Fruit fly (Drosophila melanogaster) whole organism, embryonic: Measurements from ENCODE around the gene Wdr62.
A peak's percentile ranks its signal among the peaks of the same experiment; 100 is the strongest.

ENCODE experiments used
- Blimp-1 ChIP-seq: fragments of 200-800 bp; sonication (Bioruptor generic); optimal IDR thresholded peaks from 3 replicates; lab custom pipeline; 2018; ENCODE audit warnings: missing biosample characterization, missing genetic modification characterization, mild to moderate bottlenecking, moderate library complexity, missing genetic modification reagents
- CG10979 ChIP-seq: fragments of 200-800 bp; sonication (Bioruptor generic); optimal IDR thresholded peaks from 2 replicates; lab custom pipeline; 2018; ENCODE audit warnings: missing biosample characterization, mild to moderate bottlenecking, missing genetic modification characterization, moderate library complexity
- CG12071 ChIP-seq: fragments of 200-800 bp; sonication (Bioruptor generic); optimal IDR thresholded peaks from 3 replicates; lab custom pipeline; 2018; ENCODE audit warnings: missing biosample characterization, mild to moderate bottlenecking, missing genetic modification characterization
- CG12299 ChIP-seq: fragments of 200-800 bp; sonication (Bioruptor generic); optimal IDR thresholded peaks from 2 replicates; lab custom pipeline; 2018; ENCODE audit warnings: missing biosample characterization, mild to moderate bottlenecking, missing genetic modification characterization
- CG12744 ChIP-seq: fragments of 200-800 bp; sonication (Bioruptor generic); optimal IDR thresholded peaks from 2 replicates; lab custom pipeline; 2016; ENCODE audit warnings: missing biosample characterization, missing genetic modification characterization
- CG13287 ChIP-seq: fragments of 200-800 bp; sonication (Bioruptor generic); IDR thresholded peaks from 2 replicates; pipeline ENCODE4 v1.3.6; 2022; ENCODE audit warnings: missing biosample characterization, missing genetic modification characterization; ENCODE audit not compliant: partially characterized antibody
- CG14710 ChIP-seq: fragments of 200-800 bp; sonication (Bioruptor generic); optimal IDR thresholded peaks from 3 replicates; lab custom pipeline; 2019; ENCODE audit warnings: missing biosample characterization, mild to moderate bottlenecking, missing genetic modification characterization, moderate library complexity
- CG1647 ChIP-seq: fragments of 200-800 bp; sonication (Bioruptor generic); optimal IDR thresholded peaks from 3 replicates; lab custom pipeline; 2016; ENCODE audit warnings: missing biosample characterization, missing genetic modification characterization
- CG17359 ChIP-seq: fragments of 200-800 bp; sonication (Bioruptor generic); optimal IDR thresholded peaks from 3 replicates; lab custom pipeline; 2018; ENCODE audit warnings: missing biosample characterization, mild to moderate bottlenecking, missing genetic modification characterization, moderate library complexity
- CG2129 ChIP-seq: fragments of 200-800 bp; sonication (Bioruptor generic); IDR thresholded peaks from 2 replicates; pipeline ENCODE4 v1.3.6; 2022; ENCODE audit warnings: missing biosample characterization, missing genetic modification characterization; ENCODE audit not compliant: partially characterized antibody
- CG2678 ChIP-seq: fragments of 200-800 bp; sonication (Bioruptor generic); optimal IDR thresholded peaks from 3 replicates; lab custom pipeline; 2019; ENCODE audit warnings: missing biosample characterization, mild to moderate bottlenecking, missing genetic modification characterization, moderate library complexity
- CG32772 ChIP-seq: fragments of 200-800 bp; sonication (Bioruptor generic); IDR thresholded peaks from 2 replicates; pipeline ENCODE4 v1.3.6; 2022; ENCODE audit warnings: missing biosample characterization, missing genetic modification characterization
- CG4424 ChIP-seq: fragments of 200-800 bp; sonication (Bioruptor generic); optimal IDR thresholded peaks from 3 replicates; lab custom pipeline; 2016; ENCODE audit warnings: missing biosample characterization, missing genetic modification characterization
- CG4854 ChIP-seq: fragments of 200-800 bp; sonication (Bioruptor generic); optimal IDR thresholded peaks from 2 replicates; lab custom pipeline; 2016; ENCODE audit warnings: missing biosample characterization, missing genetic modification characterization, inconsistent platforms
- CG6272 ChIP-seq: fragments of 200-800 bp; sonication (Bioruptor generic); IDR thresholded peaks from 2 replicates; pipeline ENCODE4 v1.3.6; 2022; ENCODE audit warnings: missing biosample characterization, missing genetic modification characterization
- CG6854 ChIP-seq: fragments of 200-800 bp; sonication (Bioruptor generic); optimal IDR thresholded peaks from 3 replicates; lab custom pipeline; 2017; ENCODE audit warnings: missing biosample characterization, mild to moderate bottlenecking, missing genetic modification characterization
- CG7357 ChIP-seq: fragments of 200-800 bp; sonication (Bioruptor generic); IDR thresholded peaks from 3 replicates; pipeline ENCODE4 v1.3.6; 2022; ENCODE audit warnings: missing biosample characterization, missing genetic modification characterization
- CG7745 ChIP-seq: fragments of 200-800 bp; sonication (Bioruptor generic); optimal IDR thresholded peaks from 2 replicates; lab custom pipeline; 2018; ENCODE audit warnings: missing biosample characterization, mild to moderate bottlenecking, missing genetic modification characterization, moderate library complexity
- CG7987 ChIP-seq: fragments of 200-800 bp; sonication (Bioruptor generic); optimal IDR thresholded peaks from 2 replicates; lab custom pipeline; 2018; ENCODE audit warnings: missing biosample characterization, mild to moderate bottlenecking, missing genetic modification characterization, moderate library complexity
- CG9215 ChIP-seq: fragments of 200-800 bp; sonication (Bioruptor generic); IDR thresholded peaks from 2 replicates; pipeline ENCODE4 v1.3.6; 2022; ENCODE audit warnings: missing biosample characterization, missing genetic modification characterization
- Camta ChIP-seq: fragments of 200-800 bp; sonication (Bioruptor generic); optimal IDR thresholded peaks from 2 replicates; lab custom pipeline; 2016; ENCODE audit warnings: missing biosample characterization, missing genetic modification characterization
- D19A ChIP-seq: fragments of 200-800 bp; optimal IDR thresholded peaks from 3 replicates; lab custom pipeline; 2019; ENCODE audit warnings: missing biosample characterization, mild to moderate bottlenecking, missing genetic modification characterization, moderate library complexity
- Dbx ChIP-seq: fragments of 200-800 bp; sonication (Bioruptor generic); IDR thresholded peaks from 3 replicates; pipeline ENCODE4 v1.3.6; 2022; ENCODE audit warnings: missing biosample characterization, missing genetic modification characterization
- Fer1 ChIP-seq: fragments of 200-800 bp; sonication (Bioruptor generic); optimal IDR thresholded peaks from 2 replicates; lab custom pipeline; 2017; ENCODE audit warnings: missing biosample characterization, mild to moderate bottlenecking, missing genetic modification characterization
- HHEX ChIP-seq: fragments of 200-800 bp; sonication (Bioruptor generic); optimal IDR thresholded peaks from 3 replicates; lab custom pipeline; 2017; ENCODE audit warnings: missing biosample characterization, mild to moderate bottlenecking, missing genetic modification characterization, missing genetic modification reagents
- NFAT ChIP-seq: fragments of 200-800 bp; sonication (Bioruptor generic); IDR thresholded peaks from 2 replicates; pipeline ENCODE4 v1.3.6; 2022; ENCODE audit warnings: missing biosample characterization, missing genetic modification characterization
- Oaz ChIP-seq: fragments of 200-800 bp; sonication (Bioruptor generic); IDR thresholded peaks from 2 replicates; pipeline ENCODE4 v1.3.6; 2022; ENCODE audit warnings: missing biosample characterization, missing genetic modification characterization
- PHDP ChIP-seq: fragments of 200-800 bp; sonication (Bioruptor generic); optimal IDR thresholded peaks from 3 replicates; lab custom pipeline; 2018; ENCODE audit warnings: missing biosample characterization, mild to moderate bottlenecking, missing genetic modification characterization, moderate library complexity
- Sin3A ChIP-seq: fragments of >200 bp; optimal IDR thresholded peaks from 2 replicates; lab custom pipeline; 2018
- Sox102F ChIP-seq: fragments of 200-800 bp; sonication (Bioruptor generic); optimal IDR thresholded peaks from 2 replicates; lab custom pipeline; 2018; ENCODE audit warnings: missing biosample characterization, mild to moderate bottlenecking, missing genetic modification characterization, moderate library complexity
- Stat92E ChIP-seq, 3 experiments: fragments of >200 bp in 2 of 3; fragments of 200-800 bp in 1 of 3; sonication (Bioruptor generic) in 1 of 3; optimal IDR thresholded peaks; 2 replicates each; lab custom pipeline; 2017 to 2019; ENCODE audit warnings: missing biosample characterization in 3 of 3, missing genetic modification characterization in 3 of 3, mild to moderate bottlenecking in 1 of 3, moderate library complexity in 1 of 3
- Taf1 ChIP-seq: fragments of 200-800 bp; sonication (Bioruptor generic); IDR thresholded peaks from 2 replicates; pipeline ENCODE4 v1.3.6; 2022; ENCODE audit warnings: missing biosample characterization, missing genetic modification characterization
- cad ChIP-seq: fragments of >200 bp; optimal IDR thresholded peaks from 2 replicates; lab custom pipeline; 2017; ENCODE audit warnings: missing biosample characterization, missing genetic modification characterization
- caup ChIP-seq: fragments of 200-800 bp; sonication (Bioruptor generic); optimal IDR thresholded peaks from 3 replicates; lab custom pipeline; 2017; ENCODE audit warnings: missing biosample characterization, mild to moderate bottlenecking, missing genetic modification characterization, moderate library complexity; ENCODE audit not compliant: severe bottlenecking
- crp ChIP-seq, 2 experiments: fragments of 200-800 bp; sonication (Bioruptor generic); optimal IDR thresholded peaks; 2 replicates in 1 of 2; 3 replicates in 1 of 2; lab custom pipeline; 2017; ENCODE audit warnings: missing biosample characterization in 2 of 2, missing genetic modification characterization in 2 of 2, mild to moderate bottlenecking in 1 of 2, moderate library complexity in 1 of 2
- dm ChIP-seq: fragments of 200-800 bp; sonication (Bioruptor generic); optimal IDR thresholded peaks from 3 replicates; lab custom pipeline; 2016; ENCODE audit warnings: missing biosample characterization, missing genetic modification characterization
- dmrt11E ChIP-seq: fragments of 200-800 bp; sonication (Bioruptor generic); optimal IDR thresholded peaks from 3 replicates; lab custom pipeline; 2018; ENCODE audit warnings: missing biosample characterization, mild to moderate bottlenecking, missing genetic modification characterization, moderate library complexity
- fd64A ChIP-seq: fragments of 200-800 bp; sonication (Bioruptor generic); optimal IDR thresholded peaks from 3 replicates; lab custom pipeline; 2018; ENCODE audit warnings: missing biosample characterization, mild to moderate bottlenecking, missing genetic modification characterization
- ftz-f1 ChIP-seq: fragments of 200-800 bp; sonication (Bioruptor generic); optimal IDR thresholded peaks from 2 replicates; lab custom pipeline; 2016; ENCODE audit warnings: missing biosample characterization, missing genetic modification characterization
- gem ChIP-seq: fragments of 200-800 bp; sonication (Bioruptor generic); optimal IDR thresholded peaks from 2 replicates; lab custom pipeline; 2019; ENCODE audit warnings: missing biosample characterization, mild to moderate bottlenecking, missing genetic modification characterization, moderate library complexity
- gro ChIP-seq: fragments of 200-800 bp; sonication (Bioruptor generic); optimal IDR thresholded peaks from 2 replicates; lab custom pipeline; 2016; ENCODE audit warnings: missing biosample characterization, missing genetic modification characterization
- hb ChIP-seq: fragments of 200-800 bp; sonication (Bioruptor generic); IDR thresholded peaks from 3 replicates; pipeline ENCODE4 v1.3.6; 2022; ENCODE audit warnings: missing biosample characterization, missing genetic modification characterization; ENCODE audit not compliant: partially characterized antibody
- her ChIP-seq: fragments of 200-800 bp; sonication (Bioruptor generic); optimal IDR thresholded peaks from 2 replicates; lab custom pipeline; 2016; ENCODE audit warnings: missing biosample characterization, missing genetic modification characterization
- jigr1 ChIP-seq: fragments of 200-800 bp; sonication (Bioruptor generic); IDR thresholded peaks from 3 replicates; pipeline ENCODE4 v1.3.6; 2022; ENCODE audit warnings: missing biosample characterization, missing genetic modification characterization
- jumu ChIP-seq: fragments of 200-800 bp; sonication (Bioruptor generic); optimal IDR thresholded peaks from 3 replicates; lab custom pipeline; 2016; ENCODE audit warnings: missing biosample characterization, missing genetic modification characterization
- pfk ChIP-seq: fragments of 200-800 bp; sonication (Bioruptor generic); optimal IDR thresholded peaks from 2 replicates; lab custom pipeline; 2018; ENCODE audit warnings: missing biosample characterization, mild to moderate bottlenecking, missing genetic modification characterization, moderate library complexity
- sens ChIP-seq: fragments of 200-800 bp; sonication (Bioruptor generic); peaks from one replicate; lab custom pipeline; 2016; ENCODE audit warnings: missing biosample characterization, missing genetic modification characterization
- zen ChIP-seq: fragments of 200-800 bp; sonication (Bioruptor generic); optimal IDR thresholded peaks from 3 replicates; lab custom pipeline; 2018; ENCODE audit warnings: missing biosample characterization, mild to moderate bottlenecking, missing genetic modification characterization, moderate library complexity

Wdr62 gene

dm6 chr2L:1986343-1987280, 102.2 kb downstream of the Wdr62 start (continued):
- TF ChIP-seq CG9215 (peak; percentile 56; the same call in 1 of the 2 replicates), sens (GFP tag; lab: Kevin White, UChicago) (peak; percentile 54), her (GFP tag; lab: Kevin White, UChicago) (peak; percentile 58), dmrt11E (no peak), CG2129 (no peak), fd64A (GFP tag; lab: Kevin White, UChicago) (no peak), CG7987 (GFP tag; lab: Kevin White, UChicago) (peak; percentile 98), CG10979 (no peak), CG12071 (GFP tag; lab: Kevin White, UChicago) (peak; percentile 27), NFAT (peak; percentile 55; the same call in 1 of the 2 replicates), dm (GFP tag; lab: Kevin White, UChicago) (no peak), Oaz (GFP tag; lab: Robert Waterston, UW) (peak; percentile 14; the same call in 1 of the 2 replicates), jigr1 (GFP tag; lab: Robert Waterston, UW) (no peak), Stat92E (GFP tag; optimal IDR thresholded peaks at IDR 0.05; lab: Kevin White, UChicago) (no peak), CG12299 (tag; lab: Kevin White, UChicago) (no peak), PHDP (tag; lab: Kevin White, UChicago) (peak; percentile 36), CG17359 (peak; percentile 37), CG13287 (GFP tag; lab: Robert Waterston, UW) (no peak), Blimp-1 (GFP tag; lab: Kevin White, UChicago) (peak; percentile 16), zen (tag; lab: Kevin White, UChicago) (no peak), CG7745 (tag; lab: Kevin White, UChicago) (no peak), hb (no peak), D19A (tag; lab: Kevin White, UChicago) (peak; percentile 42), Taf1 (GFP tag; lab: Robert Waterston, UW) (no peak), gro (GFP tag; lab: Kevin White, UChicago) (peak; percentile 62), CG1647 (GFP tag; lab: Kevin White, UChicago) (peak; percentile 56), CG14710 (tag; lab: Kevin White, UChicago) (no peak), CG2678 (tag; lab: Kevin White, UChicago) (peak; percentile 66), crp (GFP tag; optimal IDR thresholded peaks at IDR 0.05; lab: Kevin White, UChicago) (no peak), CG4424 (GFP tag; lab: Kevin White, UChicago) (peak; percentile 1), ftz-f1 (peak; percentile 74), CG32772 (GFP tag; lab: Robert Waterston, UW) (peak; percentile 20; the same call in 1 of the 2 replicates), Sin3A (lab: Kevin White, UChicago) (no peak), pfk (GFP tag; lab: Kevin White, UChicago) (no peak), Fer1 (peak; percentile 16), CG4854 (no peak), cad (GFP tag; lab: Kevin White, UChicago) (no peak), CG12744 (GFP tag; lab: Kevin White, UChicago) (no peak), CG7357 (GFP tag; lab: Robert Waterston, UW) (no peak), Dbx (peak; percentile 65; the same call in 2 of the 3 replicates), Camta (GFP tag; lab: Kevin White, UChicago) (peak; percentile 2), caup (peak; percentile 67), CG6272 (GFP tag; lab: Robert Waterston, UW) (no peak), jumu (peak; percentile 25), Sox102F (peak; percentile 55), HHEX (GFP tag; lab: Kevin White, UChicago) (peak; percentile 70), CG6854 (no peak), gem (tag; lab: Kevin White, UChicago) (peak; percentile 59)
